Fruit fly (Drosophila melanogaster) S2 (cell line): ENCODE data around the gene MRG15.

Experiments used
- CG8478 ChIP-seq: fragments of >200 bp; optimal IDR thresholded peaks from 2 replicates; lab custom pipeline; 2018
- CTCF ChIP-seq, 2 experiments: fragments of >200 bp; optimal IDR thresholded peaks; 2 replicates each; lab custom pipeline; 2018

dm6 chr3R:15268426-15268825 is 9.5 kb downstream of the MRG15 start, which contains the start of the genes CG14864 and Zip88E:
- TF ChIP-seq CG8478 (lab: Kevin White, UChicago) (no peak), CTCF (optimal IDR thresholded peaks at IDR 0.05; lab: Kevin White, UChicago) (no peak)
